Fruit fly (Drosophila melanogaster) whole organism, embryonic: ENCODE results near the gene Dbx.

Experiments
- Ada2b ChIP-seq: fragments of 200-800 bp; sonication (Bioruptor generic); IDR thresholded peaks from 2 replicates; pipeline ENCODE4 v1.3.6; 2022; ENCODE audit warnings: missing biosample characterization, missing genetic modification characterization
- Bteb2 ChIP-seq: fragments of 200-800 bp; sonication (Bioruptor generic); optimal IDR thresholded peaks from 2 replicates; lab custom pipeline; 2016; ENCODE audit warnings: missing biosample characterization, missing genetic modification characterization
- CG10462 ChIP-seq: fragments of 200-800 bp; sonication (Bioruptor generic); optimal IDR thresholded peaks from 2 replicates; lab custom pipeline; 2016; ENCODE audit warnings: missing biosample characterization, missing genetic modification characterization
- CG11093 ChIP-seq: fragments of 200-800 bp; sonication (Bioruptor generic); IDR thresholded peaks from 3 replicates; pipeline ENCODE4 v1.3.6; 2022; ENCODE audit warnings: missing biosample characterization, missing genetic modification characterization
- CG12219 ChIP-seq: fragments of 200-800 bp; sonication (Bioruptor generic); optimal IDR thresholded peaks from 3 replicates; lab custom pipeline; 2018; ENCODE audit warnings: missing biosample characterization, mild to moderate bottlenecking, missing genetic modification characterization
- CG12236 ChIP-seq: fragments of 200-800 bp; sonication (Bioruptor generic); optimal IDR thresholded peaks from 2 replicates; lab custom pipeline; 2016; ENCODE audit warnings: missing biosample characterization, missing genetic modification characterization
- CG13123 ChIP-seq: fragments of 200-800 bp; sonication (Bioruptor generic); optimal IDR thresholded peaks from 2 replicates; lab custom pipeline; 2016; ENCODE audit warnings: missing biosample characterization, missing genetic modification characterization
- CG13424 ChIP-seq: fragments of 200-800 bp; sonication (Bioruptor generic); optimal IDR thresholded peaks from 2 replicates; lab custom pipeline; 2019; ENCODE audit warnings: missing biosample characterization, mild to moderate bottlenecking, missing genetic modification characterization, moderate library complexity
- CG13775 ChIP-seq: fragments of 200-800 bp; sonication (Bioruptor generic); optimal IDR thresholded peaks from 3 replicates; lab custom pipeline; 2017; ENCODE audit warnings: missing biosample characterization, mild to moderate bottlenecking, missing genetic modification characterization
- CG14014 ChIP-seq: fragments of 200-800 bp; sonication (Bioruptor generic); IDR thresholded peaks from 2 replicates; pipeline ENCODE4 v1.3.6; 2022; ENCODE audit warnings: missing biosample characterization, missing genetic modification characterization
- CG15601 ChIP-seq: fragments of 200-800 bp; sonication (Bioruptor generic); optimal IDR thresholded peaks from 3 replicates; lab custom pipeline; 2019; ENCODE audit warnings: missing biosample characterization, mild to moderate bottlenecking, missing genetic modification characterization, moderate library complexity
- CG1647 ChIP-seq: fragments of 200-800 bp; sonication (Bioruptor generic); optimal IDR thresholded peaks from 3 replicates; lab custom pipeline; 2016; ENCODE audit warnings: missing biosample characterization, missing genetic modification characterization
- CG16863 ChIP-seq: fragments of 200-800 bp; sonication (Bioruptor generic); optimal IDR thresholded peaks from 3 replicates; lab custom pipeline; 2016; ENCODE audit warnings: missing biosample characterization, missing genetic modification characterization
- CG2116 ChIP-seq: fragments of 200-800 bp; sonication (Bioruptor generic); optimal IDR thresholded peaks from 3 replicates; lab custom pipeline; 2018; ENCODE audit warnings: missing biosample characterization, mild to moderate bottlenecking, missing genetic modification characterization
- CG2202 ChIP-seq: fragments of 200-800 bp; sonication (Bioruptor generic); optimal IDR thresholded peaks from 2 replicates; lab custom pipeline; 2018; ENCODE audit warnings: missing biosample characterization, mild to moderate bottlenecking, missing genetic modification characterization
- CG2678 ChIP-seq: fragments of 200-800 bp; sonication (Bioruptor generic); optimal IDR thresholded peaks from 3 replicates; lab custom pipeline; 2019; ENCODE audit warnings: missing biosample characterization, mild to moderate bottlenecking, missing genetic modification characterization, moderate library complexity
- CG3407 ChIP-seq: fragments of 200-800 bp; sonication (Bioruptor generic); optimal IDR thresholded peaks from 2 replicates; lab custom pipeline; 2018; ENCODE audit warnings: missing biosample characterization, mild to moderate bottlenecking, missing genetic modification characterization
- CG42726 ChIP-seq: fragments of 200-800 bp; sonication (Bioruptor generic); IDR thresholded peaks from 2 replicates; pipeline ENCODE4 v1.3.6; 2022; ENCODE audit warnings: missing biosample characterization, missing genetic modification characterization; ENCODE audit not compliant: partially characterized antibody
- CG4730 ChIP-seq: fragments of 200-800 bp; sonication (Bioruptor generic); IDR thresholded peaks from 2 replicates; pipeline ENCODE4 v1.3.6; 2022; ENCODE audit warnings: missing biosample characterization, missing genetic modification characterization
- CG5180 ChIP-seq: fragments of 200-800 bp; sonication (Bioruptor generic); optimal IDR thresholded peaks from 3 replicates; lab custom pipeline; 2017; ENCODE audit warnings: missing biosample characterization, missing genetic modification characterization, mild to moderate bottlenecking, moderate library complexity, missing genetic modification reagents
- CG7839 ChIP-seq: fragments of 200-800 bp; sonication (Bioruptor generic); optimal IDR thresholded peaks from 3 replicates; lab custom pipeline; 2018; ENCODE audit warnings: missing biosample characterization, mild to moderate bottlenecking, missing genetic modification characterization, moderate library complexity
- CkIIα-i1 ChIP-seq: fragments of 200-800 bp; sonication (Bioruptor generic); IDR thresholded peaks from 2 replicates; pipeline ENCODE4 v1.3.6; 2022; ENCODE audit warnings: missing biosample characterization, missing genetic modification characterization
- Dek ChIP-seq: fragments of 200-800 bp; sonication (Bioruptor generic); optimal IDR thresholded peaks from 3 replicates; lab custom pipeline; 2019; ENCODE audit warnings: missing biosample characterization, mild to moderate bottlenecking, missing genetic modification characterization, moderate library complexity
- E2f1 ChIP-seq: fragments of 200-800 bp; sonication (Bioruptor generic); IDR thresholded peaks from 2 replicates; pipeline ENCODE4 v1.3.6; 2022; ENCODE audit warnings: missing biosample characterization, missing genetic modification characterization
- Eip74EF ChIP-seq, 2 experiments: fragments of 200-800 bp in 1 of 2; fragments of >200 bp in 1 of 2; sonication (Bioruptor generic) in 1 of 2; optimal IDR thresholded peaks; 2 replicates each; lab custom pipeline; 2017 to 2019; ENCODE audit warnings: missing biosample characterization in 2 of 2, missing genetic modification characterization in 2 of 2, mild to moderate bottlenecking in 1 of 2, moderate library complexity in 1 of 2
- Fer3 ChIP-seq: fragments of 200-800 bp; sonication (Bioruptor generic); optimal IDR thresholded peaks from 2 replicates; lab custom pipeline; 2018; ENCODE audit warnings: missing biosample characterization, mild to moderate bottlenecking, missing genetic modification characterization, moderate library complexity
- H2.0 ChIP-seq: fragments of 200-800 bp; sonication (Bioruptor generic); IDR thresholded peaks from 2 replicates; pipeline ENCODE4 v1.3.6; 2022; ENCODE audit warnings: missing biosample characterization, missing genetic modification characterization
- HHEX ChIP-seq: fragments of 200-800 bp; sonication (Bioruptor generic); optimal IDR thresholded peaks from 3 replicates; lab custom pipeline; 2017; ENCODE audit warnings: missing biosample characterization, mild to moderate bottlenecking, missing genetic modification characterization, missing genetic modification reagents
- Kr ChIP-seq: fragments of 200-800 bp; sonication (Bioruptor generic); optimal IDR thresholded peaks from 2 replicates; lab custom pipeline; 2017; ENCODE audit warnings: missing biosample characterization, mild to moderate bottlenecking, missing genetic modification characterization
- Sox102F ChIP-seq: fragments of 200-800 bp; sonication (Bioruptor generic); optimal IDR thresholded peaks from 2 replicates; lab custom pipeline; 2018; ENCODE audit warnings: missing biosample characterization, mild to moderate bottlenecking, missing genetic modification characterization, moderate library complexity
- Stat92E ChIP-seq, 3 experiments: fragments of >200 bp in 2 of 3; fragments of 200-800 bp in 1 of 3; sonication (Bioruptor generic) in 1 of 3; optimal IDR thresholded peaks; 2 replicates each; lab custom pipeline; 2017 to 2019; ENCODE audit warnings: missing biosample characterization in 3 of 3, missing genetic modification characterization in 3 of 3, mild to moderate bottlenecking in 1 of 3, moderate library complexity in 1 of 3
- bsh ChIP-seq, 2 experiments: fragments of 200-800 bp; sonication (Bioruptor generic); optimal IDR thresholded peaks; 2 replicates each; lab custom pipeline; 2017 to 2018; ENCODE audit warnings: mild to moderate bottlenecking in 2 of 2, missing biosample characterization in 2 of 2, missing genetic modification characterization in 2 of 2, moderate library complexity in 1 of 2
- cato ChIP-seq: fragments of 200-800 bp; sonication (Bioruptor generic); optimal IDR thresholded peaks from 2 replicates; lab custom pipeline; 2016; ENCODE audit warnings: missing biosample characterization, missing genetic modification characterization, borderline replicate concordance
- ci ChIP-seq: fragments of 200-800 bp; sonication (Bioruptor generic); IDR thresholded peaks from 3 replicates; pipeline ENCODE4 v1.3.6; 2022; ENCODE audit warnings: missing biosample characterization, missing genetic modification characterization
- dan ChIP-seq: fragments of 200-800 bp; sonication (Bioruptor generic); IDR thresholded peaks from 2 replicates; pipeline ENCODE4 v1.3.6; 2022; ENCODE audit warnings: missing biosample characterization, missing genetic modification characterization
- dmrt99B ChIP-seq: fragments of 200-800 bp; sonication (Bioruptor generic); optimal IDR thresholded peaks from 2 replicates; lab custom pipeline; 2018; ENCODE audit warnings: missing biosample characterization, mild to moderate bottlenecking, missing genetic modification characterization, moderate library complexity
- emc ChIP-seq: fragments of 200-800 bp; sonication (Bioruptor generic); optimal IDR thresholded peaks from 2 replicates; lab custom pipeline; 2016; ENCODE audit warnings: missing biosample characterization, missing genetic modification characterization
- ftz-f1 ChIP-seq: fragments of 200-800 bp; sonication (Bioruptor generic); optimal IDR thresholded peaks from 2 replicates; lab custom pipeline; 2016; ENCODE audit warnings: missing biosample characterization, missing genetic modification characterization
- gro ChIP-seq: fragments of 200-800 bp; sonication (Bioruptor generic); optimal IDR thresholded peaks from 2 replicates; lab custom pipeline; 2016; ENCODE audit warnings: missing biosample characterization, missing genetic modification characterization
- kay ChIP-seq: fragments of 200-800 bp; sonication (Bioruptor generic); optimal IDR thresholded peaks from 2 replicates; lab custom pipeline; 2016; ENCODE audit warnings: missing biosample characterization, missing genetic modification characterization
- nau ChIP-seq: fragments of 200-800 bp; sonication (Bioruptor generic); optimal IDR thresholded peaks from 3 replicates; lab custom pipeline; 2017; ENCODE audit warnings: missing biosample characterization, mild to moderate bottlenecking, missing genetic modification characterization, missing genetic modification reagents
- pnt ChIP-seq: fragments of 200-800 bp; sonication (Bioruptor generic); optimal IDR thresholded peaks from 3 replicates; lab custom pipeline; 2016; ENCODE audit warnings: missing biosample characterization, missing genetic modification characterization
- prd ChIP-seq, 3 experiments: fragments of >200 bp in 2 of 3; fragments of 200-800 bp in 1 of 3; sonication (Bioruptor generic) in 1 of 3; optimal IDR thresholded peaks in 2 of 3; IDR thresholded peaks in 1 of 3; 2 replicates in 2 of 3; 3 replicates in 1 of 3; pipeline versions ENCODE4 v1.3.6 to Lab custom; 2017 to 2022; ENCODE audit warnings: missing biosample characterization in 1 of 3, missing genetic modification characterization in 1 of 3
- psq ChIP-seq: fragments of 200-800 bp; sonication (Bioruptor generic); optimal IDR thresholded peaks from 2 replicates; lab custom pipeline; 2017; ENCODE audit warnings: missing biosample characterization, missing genetic modification characterization
- pzg ChIP-seq: fragments of 200-800 bp; sonication (Bioruptor generic); optimal IDR thresholded peaks from 3 replicates; lab custom pipeline; 2018; ENCODE audit warnings: missing biosample characterization, mild to moderate bottlenecking, missing genetic modification characterization, moderate library complexity
- scrt ChIP-seq: fragments of 200-800 bp; sonication (Bioruptor generic); optimal IDR thresholded peaks from 2 replicates; lab custom pipeline; 2018; ENCODE audit warnings: missing biosample characterization, mild to moderate bottlenecking, missing genetic modification characterization, moderate library complexity
- sens-2 ChIP-seq: fragments of 200-800 bp; sonication (Bioruptor generic); IDR thresholded peaks from 2 replicates; pipeline ENCODE4 v1.3.6; 2022; ENCODE audit warnings: missing biosample characterization, missing genetic modification characterization
- sima ChIP-seq: fragments of 200-800 bp; sonication (Bioruptor generic); optimal IDR thresholded peaks from 2 replicates; lab custom pipeline; 2016; ENCODE audit warnings: missing biosample characterization, missing genetic modification characterization
- tx ChIP-seq: fragments of 200-800 bp; sonication (Bioruptor generic); optimal IDR thresholded peaks from 2 replicates; lab custom pipeline; 2016; ENCODE audit warnings: missing biosample characterization, missing genetic modification characterization

Dbx gene

DNA sequence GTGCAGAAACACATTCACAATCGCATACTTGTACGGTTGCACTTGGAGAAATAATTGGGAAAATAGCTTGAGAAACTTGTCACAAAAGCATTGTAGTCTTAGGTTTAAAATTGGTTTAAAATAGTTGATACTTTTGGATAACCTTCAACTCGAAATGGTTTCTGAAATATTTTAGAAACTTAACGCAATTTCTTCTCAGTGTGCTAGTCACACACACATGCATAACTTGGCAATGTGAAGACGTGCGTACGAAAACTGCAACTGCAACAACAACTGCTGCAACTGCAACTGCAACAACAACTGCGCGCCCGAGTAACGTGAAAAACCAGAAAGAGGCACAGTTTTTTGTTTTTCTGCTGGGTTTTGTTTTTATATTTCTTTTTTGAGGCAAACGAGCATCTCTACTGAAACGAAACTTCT, 35.0 kb upstream of the Dbx start (continued):
- TF ChIP-seq CG4730 (GFP tag; lab: Robert Waterston, UW): peak; percentile 76
- peak; percentile 70 for TF ChIP-seq CG15601 (tag; lab: Kevin White, UChicago)
- no peak for TF ChIP-seq ftz-f1 (GFP tag; lab: Kevin White, UChicago)
- TF ChIP-seq CG2678 (tag; lab: Kevin White, UChicago): peak; percentile 83
- peak; percentile 86 to 92 for TF ChIP-seq bsh (GFP tag; optimal IDR thresholded peaks at IDR 0.05; lab: Kevin White, UChicago)
- TF ChIP-seq Dek: peak; percentile 27
- peak; percentile 89 for TF ChIP-seq CG16863 (GFP tag; lab: Kevin White, UChicago)
- TF ChIP-seq gro: no peak
- peak; percentile 64; the same call in 2 of the 3 replicates for TF ChIP-seq CG11093 (GFP tag; lab: Robert Waterston, UW)
- peak; percentile 96 for TF ChIP-seq ci
- TF ChIP-seq CG13123 (GFP tag; lab: Kevin White, UChicago): peak; percentile 58
- peak; percentile 48 for TF ChIP-seq Bteb2 (GFP tag; lab: Kevin White, UChicago)
- TF ChIP-seq CG10462 (GFP tag; lab: Kevin White, UChicago): peak; percentile 81
- peak; percentile 82 for TF ChIP-seq Ada2b (GFP tag; lab: Robert Waterston, UW)
- TF ChIP-seq Eip74EF (GFP tag; optimal IDR thresholded peaks at IDR 0.05; lab: Kevin White, UChicago): peak in 1 of 2 experiments; percentile 66
- no peak for TF ChIP-seq CG42726 (GFP tag; lab: Robert Waterston, UW)
- TF ChIP-seq E2f1 (GFP tag; lab: Robert Waterston, UW): peak; percentile 57; the same call in 1 of the 2 replicates
- peak; percentile 62; the same call in 1 of the 2 replicates for TF ChIP-seq CG14014
- TF ChIP-seq Stat92E (GFP tag; optimal IDR thresholded peaks at IDR 0.05; lab: Kevin White, UChicago): no peak
- peak; percentile 37 for TF ChIP-seq sima
- peak; percentile 73 for TF ChIP-seq tx (GFP tag; lab: Kevin White, UChicago)
- peak; percentile 79 for TF ChIP-seq H2.0 (GFP tag; lab: Robert Waterston, UW)
- TF ChIP-seq CG12236: peak; percentile 75
- peak; percentile 40 for TF ChIP-seq emc (GFP tag; lab: Kevin White, UChicago)
- TF ChIP-seq psq (GFP tag; lab: Kevin White, UChicago): peak; percentile 50
- no peak for TF ChIP-seq prd (optimal IDR thresholded peaks at IDR 0.05; lab: Kevin White, UChicago)
- TF ChIP-seq prd (GFP tag; IDR thresholded peaks at IDR 0.05; lab: Robert Waterston, UW): peak; percentile 97
- peak; percentile 28 for TF ChIP-seq nau (GFP tag; lab: Kevin White, UChicago)
- peak; percentile 75 for TF ChIP-seq kay (GFP tag; lab: Kevin White, UChicago)
- peak; percentile 78 for TF ChIP-seq dan (GFP tag; lab: Robert Waterston, UW)
- TF ChIP-seq sens-2 (GFP tag; lab: Robert Waterston, UW): peak; percentile 95
- TF ChIP-seq Kr (GFP tag; lab: Kevin White, UChicago): peak; percentile 32
- TF ChIP-seq CG7839 (tag; lab: Kevin White, UChicago): peak; percentile 85
- TF ChIP-seq Sox102F (GFP tag; lab: Kevin White, UChicago): peak; percentile 91
- peak; percentile 78 for TF ChIP-seq CG13775 (GFP tag; lab: Kevin White, UChicago)
- TF ChIP-seq CG2202: peak; percentile 71
- TF ChIP-seq CkIIα-i1 (GFP tag; lab: Robert Waterston, UW): no peak
- TF ChIP-seq cato (GFP tag; lab: Kevin White, UChicago): peak; percentile 61
- peak; percentile 77 for TF ChIP-seq CG3407
- peak; percentile 89 for TF ChIP-seq pnt (GFP tag; lab: Kevin White, UChicago)
- peak; percentile 75 for TF ChIP-seq CG5180 (GFP tag; lab: Kevin White, UChicago)
- TF ChIP-seq Fer3 (tag; lab: Kevin White, UChicago): peak; percentile 70
- TF ChIP-seq scrt (GFP tag; lab: Kevin White, UChicago): peak; percentile 48
- peak; percentile 86 for TF ChIP-seq CG13424 (tag; lab: Kevin White, UChicago)
- peak; percentile 72 for TF ChIP-seq HHEX (GFP tag; lab: Kevin White, UChicago)
- TF ChIP-seq dmrt99B (tag; lab: Kevin White, UChicago): peak; percentile 91
- TF ChIP-seq CG12219: peak; percentile 76
- TF ChIP-seq CG1647: peak; percentile 73
- TF ChIP-seq CG2116: peak; percentile 23
- TF ChIP-seq pzg (GFP tag; lab: Kevin White, UChicago): no peak
